Fruit fly (Drosophila melanogaster) whole organism, embryonic: ENCODE data around the gene Rack1.
A peak's percentile ranks its signal among the peaks of the same experiment; 100 is the strongest.

Source experiments
- Blimp-1 ChIP-seq: fragments of 200-800 bp; sonication (Bioruptor generic); optimal IDR thresholded peaks from 3 replicates; lab custom pipeline; 2018; ENCODE audit warnings: missing biosample characterization, missing genetic modification characterization, mild to moderate bottlenecking, moderate library complexity, missing genetic modification reagents
- Bteb2 ChIP-seq: fragments of 200-800 bp; sonication (Bioruptor generic); optimal IDR thresholded peaks from 2 replicates; lab custom pipeline; 2016; ENCODE audit warnings: missing biosample characterization, missing genetic modification characterization
- CG11085 ChIP-seq: fragments of 200-800 bp; sonication (Bioruptor generic); IDR thresholded peaks from 2 replicates; pipeline ENCODE4 v1.3.6; 2022; ENCODE audit warnings: missing biosample characterization, missing genetic modification characterization
- CG11695 ChIP-seq: fragments of 200-800 bp; sonication (Bioruptor generic); IDR thresholded peaks from 3 replicates; pipeline ENCODE4 v1.3.6; 2022; ENCODE audit warnings: missing biosample characterization, missing genetic modification characterization
- CG11696 ChIP-seq: fragments of 200-800 bp; sonication (Bioruptor generic); IDR thresholded peaks from 2 replicates; pipeline ENCODE4 v1.3.6; 2022; ENCODE audit warnings: missing biosample characterization, missing genetic modification characterization
- CG12219 ChIP-seq: fragments of 200-800 bp; sonication (Bioruptor generic); optimal IDR thresholded peaks from 3 replicates; lab custom pipeline; 2018; ENCODE audit warnings: missing biosample characterization, mild to moderate bottlenecking, missing genetic modification characterization
- CG13296 ChIP-seq: fragments of 200-800 bp; sonication (Bioruptor generic); optimal IDR thresholded peaks from 3 replicates; lab custom pipeline; 2018; ENCODE audit warnings: missing biosample characterization, mild to moderate bottlenecking, missing genetic modification characterization
- CG31441 ChIP-seq: fragments of 200-800 bp; sonication (Bioruptor generic); IDR thresholded peaks from 2 replicates; pipeline ENCODE4 v1.3.6; 2022; ENCODE audit warnings: missing biosample characterization, missing genetic modification characterization
- CG33213 ChIP-seq: fragments of 200-800 bp; sonication (Bioruptor generic); optimal IDR thresholded peaks from 3 replicates; lab custom pipeline; 2016; ENCODE audit warnings: missing biosample characterization, missing genetic modification characterization
- CG4360 ChIP-seq: fragments of 200-800 bp; sonication (Bioruptor generic); IDR thresholded peaks from 2 replicates; pipeline ENCODE4 v1.3.6; 2022; ENCODE audit warnings: missing biosample characterization, missing genetic modification characterization
- CG5245 ChIP-seq: fragments of 200-800 bp; sonication (Bioruptor generic); optimal IDR thresholded peaks from 3 replicates; lab custom pipeline; 2016; ENCODE audit warnings: missing biosample characterization, missing genetic modification characterization
- CG6654 ChIP-seq: fragments of 200-800 bp; sonication (Bioruptor generic); optimal IDR thresholded peaks from 2 replicates; lab custom pipeline; 2017; ENCODE audit warnings: missing biosample characterization, mild to moderate bottlenecking, missing genetic modification characterization
- CG6791 ChIP-seq: fragments of 200-800 bp; sonication (Bioruptor generic); IDR thresholded peaks from 3 replicates; pipeline ENCODE4 v1.3.6; 2022; ENCODE audit warnings: missing biosample characterization, missing genetic modification characterization; ENCODE audit not compliant: partially characterized antibody
- CG9932 ChIP-seq: fragments of 200-800 bp; sonication (Bioruptor generic); IDR thresholded peaks from 2 replicates; pipeline ENCODE4 v1.3.6; 2022; ENCODE audit warnings: missing biosample characterization, missing genetic modification characterization
- D19B ChIP-seq: fragments of 200-800 bp; sonication (Bioruptor generic); optimal IDR thresholded peaks from 2 replicates; lab custom pipeline; 2017; ENCODE audit warnings: missing biosample characterization, mild to moderate bottlenecking, missing genetic modification characterization
- Deaf1 ChIP-seq: fragments of 200-800 bp; optimal IDR thresholded peaks from 3 replicates; lab custom pipeline; 2019; ENCODE audit warnings: missing biosample characterization, mild to moderate bottlenecking, missing genetic modification characterization, moderate library complexity
- Dfd ChIP-seq, 2 experiments: fragments of >200 bp; optimal IDR thresholded peaks; 2 replicates each; lab custom pipeline; 2017; ENCODE audit warnings: missing biosample characterization in 2 of 2, missing genetic modification characterization in 2 of 2
- Ets65A ChIP-seq: fragments of 200-800 bp; sonication (Bioruptor generic); peaks from one replicate; lab custom pipeline; 2016; ENCODE audit warnings: missing biosample characterization, missing genetic modification characterization
- Fer3 ChIP-seq: fragments of 200-800 bp; sonication (Bioruptor generic); optimal IDR thresholded peaks from 2 replicates; lab custom pipeline; 2018; ENCODE audit warnings: missing biosample characterization, mild to moderate bottlenecking, missing genetic modification characterization, moderate library complexity
- Kr ChIP-seq: fragments of 200-800 bp; sonication (Bioruptor generic); optimal IDR thresholded peaks from 2 replicates; lab custom pipeline; 2017; ENCODE audit warnings: missing biosample characterization, mild to moderate bottlenecking, missing genetic modification characterization
- Med ChIP-seq: fragments of 200-800 bp; sonication (Bioruptor generic); peaks from one replicate; lab custom pipeline; 2016; ENCODE audit warnings: missing biosample characterization, missing genetic modification characterization, mild to moderate bottlenecking, inconsistent platforms, moderate library complexity
- Mes4 ChIP-seq: fragments of 200-800 bp; sonication (Bioruptor generic); optimal IDR thresholded peaks from 2 replicates; lab custom pipeline; 2016; ENCODE audit warnings: missing biosample characterization, missing genetic modification characterization
- Mrtf ChIP-seq: fragments of 200-800 bp; sonication (Bioruptor generic); IDR thresholded peaks from 3 replicates; pipeline ENCODE4 v1.3.6; 2022; ENCODE audit warnings: missing biosample characterization, missing genetic modification characterization
- Oli ChIP-seq: fragments of 200-800 bp; sonication (Bioruptor generic); optimal IDR thresholded peaks from 2 replicates; lab custom pipeline; 2018; ENCODE audit warnings: missing biosample characterization, mild to moderate bottlenecking, missing genetic modification characterization, moderate library complexity
- Optix ChIP-seq: fragments of 200-800 bp; sonication (Bioruptor generic); IDR thresholded peaks from 3 replicates; pipeline ENCODE4 v1.3.6; 2022; ENCODE audit warnings: missing biosample characterization, missing genetic modification characterization
- Trl ChIP-seq, 3 experiments: fragments of >200 bp in 2 of 3; fragments of 200-800 bp in 1 of 3; sonication (Bioruptor generic) in 1 of 3; optimal IDR thresholded peaks; 2 replicates in 1 of 3; 3 replicates in 2 of 3; lab custom pipeline; 2016 to 2017; ENCODE audit warnings: missing biosample characterization in 1 of 3, missing genetic modification characterization in 1 of 3
- Xbp1 ChIP-seq: fragments of 200-800 bp; sonication (Bioruptor generic); optimal IDR thresholded peaks from 3 replicates; lab custom pipeline; 2016; ENCODE audit warnings: missing biosample characterization, mild to moderate bottlenecking, missing genetic modification characterization
- ab ChIP-seq: fragments of 200-800 bp; sonication (Bioruptor generic); optimal IDR thresholded peaks from 2 replicates; lab custom pipeline; 2016; ENCODE audit warnings: missing biosample characterization, missing genetic modification characterization
- abd-A ChIP-seq: fragments of 200-800 bp; sonication (Bioruptor generic); optimal IDR thresholded peaks from 3 replicates; lab custom pipeline; 2019; ENCODE audit warnings: missing biosample characterization, mild to moderate bottlenecking, missing genetic modification characterization, moderate library complexity
- ara ChIP-seq: fragments of 200-800 bp; sonication (Bioruptor generic); IDR thresholded peaks from 2 replicates; pipeline ENCODE4 v1.3.6; 2022; ENCODE audit warnings: missing biosample characterization, missing genetic modification characterization
- bab2 ChIP-seq: fragments of 200-800 bp; sonication (Bioruptor generic); optimal IDR thresholded peaks from 2 replicates; lab custom pipeline; 2016; ENCODE audit warnings: missing biosample characterization, missing genetic modification characterization
- btn ChIP-seq: fragments of 200-800 bp; sonication (Bioruptor generic); optimal IDR thresholded peaks from 2 replicates; lab custom pipeline; 2016; ENCODE audit warnings: missing biosample characterization, missing genetic modification characterization
- cg ChIP-seq: fragments of 200-800 bp; sonication (Bioruptor generic); optimal IDR thresholded peaks from 3 replicates; lab custom pipeline; 2019; ENCODE audit warnings: missing biosample characterization, mild to moderate bottlenecking, missing genetic modification characterization, moderate library complexity
- cwo ChIP-seq: fragments of 200-800 bp; sonication (Bioruptor generic); optimal IDR thresholded peaks from 3 replicates; lab custom pipeline; 2017; ENCODE audit warnings: missing biosample characterization, missing genetic modification characterization, mild to moderate bottlenecking, moderate library complexity, missing genetic modification reagents
- ems ChIP-seq: fragments of 200-800 bp; sonication (Bioruptor generic); optimal IDR thresholded peaks from 3 replicates; lab custom pipeline; 2016; ENCODE audit warnings: missing biosample characterization, missing genetic modification characterization
- esg ChIP-seq: fragments of 200-800 bp; sonication (Bioruptor generic); conservative IDR thresholded peaks from 2 replicates; pipeline ENCODE4 v1.3.6; 2022; ENCODE audit warnings: missing biosample characterization, missing genetic modification characterization
- ewg ChIP-seq: fragments of 200-800 bp; sonication (Bioruptor generic); optimal IDR thresholded peaks from 3 replicates; lab custom pipeline; 2017; ENCODE audit warnings: mild to moderate bottlenecking, missing biosample characterization, missing genetic modification reagents, missing genetic modification characterization
- fd3F ChIP-seq: fragments of 200-800 bp; sonication (Bioruptor generic); optimal IDR thresholded peaks from 2 replicates; lab custom pipeline; 2018; ENCODE audit warnings: missing biosample characterization, mild to moderate bottlenecking, missing genetic modification characterization, moderate library complexity
- gt ChIP-seq: fragments of 200-800 bp; sonication (Bioruptor generic); IDR thresholded peaks from 2 replicates; pipeline ENCODE4 v1.3.6; 2022; ENCODE audit warnings: missing biosample characterization, missing genetic modification characterization
- knrl ChIP-seq: fragments of 200-800 bp; sonication (Bioruptor generic); IDR thresholded peaks from 3 replicates; pipeline ENCODE4 v1.3.6; 2022; ENCODE audit warnings: missing biosample characterization, missing genetic modification characterization; ENCODE audit not compliant: partially characterized antibody
- lilli ChIP-seq: fragments of 200-800 bp; sonication (Bioruptor generic); optimal IDR thresholded peaks from 3 replicates; lab custom pipeline; 2016; ENCODE audit warnings: missing biosample characterization, missing genetic modification characterization
- maf-S ChIP-seq: fragments of 200-800 bp; sonication (Bioruptor generic); optimal IDR thresholded peaks from 2 replicates; lab custom pipeline; 2016; ENCODE audit warnings: missing biosample characterization, missing genetic modification characterization
- nerfin-1 ChIP-seq: fragments of 200-800 bp; sonication (Bioruptor generic); optimal IDR thresholded peaks from 3 replicates; lab custom pipeline; 2019; ENCODE audit warnings: missing biosample characterization, mild to moderate bottlenecking, missing genetic modification characterization, moderate library complexity
- nmo ChIP-seq: fragments of 200-800 bp; sonication (Bioruptor generic); optimal IDR thresholded peaks from 2 replicates; lab custom pipeline; 2018; ENCODE audit warnings: missing biosample characterization, mild to moderate bottlenecking, missing genetic modification characterization, moderate library complexity
- onecut ChIP-seq: fragments of 200-800 bp; sonication (Bioruptor generic); IDR thresholded peaks from 2 replicates; pipeline ENCODE4 v1.3.6; 2022; ENCODE audit warnings: missing biosample characterization, missing genetic modification characterization
- pho ChIP-seq: fragments of 200-800 bp; sonication (Bioruptor generic); optimal IDR thresholded peaks from 2 replicates; lab custom pipeline; 2016; ENCODE audit warnings: missing biosample characterization, missing genetic modification characterization
- psq ChIP-seq: fragments of 200-800 bp; sonication (Bioruptor generic); optimal IDR thresholded peaks from 2 replicates; lab custom pipeline; 2017; ENCODE audit warnings: missing biosample characterization, missing genetic modification characterization
- sisA ChIP-seq: fragments of 200-800 bp; sonication (Bioruptor generic); IDR thresholded peaks from 2 replicates; pipeline ENCODE4 v1.3.6; 2022; ENCODE audit warnings: missing biosample characterization, missing genetic modification characterization
- slbo ChIP-seq: fragments of 200-800 bp; sonication (Bioruptor generic); IDR thresholded peaks from 2 replicates; pipeline ENCODE4 v1.3.6; 2022; ENCODE audit warnings: missing biosample characterization, missing genetic modification characterization
- so ChIP-seq: fragments of 200-800 bp; sonication (Bioruptor generic); IDR thresholded peaks from 3 replicates; pipeline ENCODE4 v1.3.6; 2022; ENCODE audit warnings: missing biosample characterization, missing genetic modification characterization
- sqz ChIP-seq: fragments of 200-800 bp; sonication (Bioruptor generic); optimal IDR thresholded peaks from 3 replicates; lab custom pipeline; 2018; ENCODE audit warnings: missing biosample characterization, mild to moderate bottlenecking, missing genetic modification characterization
- ttk ChIP-seq: fragments of 200-800 bp; sonication (Bioruptor generic); IDR thresholded peaks from 2 replicates; pipeline ENCODE4 v2.1.2; 2022; ENCODE audit warnings: missing biosample characterization, missing genetic modification characterization

Rack1 gene

DNA sequence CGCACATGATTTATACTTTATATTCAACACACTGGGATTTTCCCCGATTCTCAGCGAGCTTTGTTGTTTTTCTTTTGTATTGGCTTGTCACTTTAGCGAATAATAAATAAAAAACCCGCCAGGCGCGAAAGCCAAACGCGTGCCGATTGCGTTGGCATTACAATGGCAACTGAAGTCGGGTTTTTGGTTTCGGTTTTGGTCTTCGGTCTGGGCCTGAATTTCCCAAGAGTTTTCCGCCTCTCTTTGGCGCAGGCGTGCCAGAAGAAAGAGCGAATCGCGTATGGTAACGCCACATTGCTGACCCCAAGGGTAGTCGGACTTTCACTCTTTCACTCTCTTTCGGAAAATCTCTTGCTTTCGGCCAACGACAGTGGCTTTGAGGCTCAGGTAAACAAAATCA is 28.0 kb upstream of the Rack1 start, which contains the start of gene CG14535:
Gene CG14535, minus strand, starts transcription at position 368 of the 400 bp plus-strand sequence.
- no peak for TF ChIP-seq ttk (GFP tag; lab: Robert Waterston, UW)
- TF ChIP-seq slbo: no peak
- TF ChIP-seq Xbp1 (GFP tag; lab: Kevin White, UChicago): no peak
- no peak for TF ChIP-seq fd3F (GFP tag; lab: Kevin White, UChicago)
- TF ChIP-seq psq (GFP tag; lab: Kevin White, UChicago): no peak
- no peak for TF ChIP-seq Mrtf
- TF ChIP-seq Optix (GFP tag; lab: Robert Waterston, UW): no peak
- no peak for TF ChIP-seq CG4360 (GFP tag; lab: Robert Waterston, UW)
- TF ChIP-seq CG11085: no peak
- no peak for TF ChIP-seq CG12219 (GFP tag; lab: Kevin White, UChicago)
- no peak for TF ChIP-seq sisA
- TF ChIP-seq sqz (GFP tag; lab: Kevin White, UChicago): peak; percentile 29
- TF ChIP-seq knrl: no peak
- TF ChIP-seq Deaf1: peak; percentile 95
- TF ChIP-seq Oli (tag; lab: Kevin White, UChicago): no peak
- TF ChIP-seq CG9932 (GFP tag; lab: Robert Waterston, UW): no peak
- no peak for TF ChIP-seq Dfd (GFP tag; optimal IDR thresholded peaks at IDR 0.05; lab: Kevin White, UChicago)
- no peak for TF ChIP-seq ara (GFP tag; lab: Robert Waterston, UW)
- peak; percentile 84 for TF ChIP-seq ewg (GFP tag; lab: Kevin White, UChicago)
- no peak for TF ChIP-seq Mes4 (GFP tag; lab: Kevin White, UChicago)
- TF ChIP-seq Med: peak; percentile 17
- TF ChIP-seq gt (GFP tag; lab: Robert Waterston, UW): no peak
- no peak for TF ChIP-seq Kr (GFP tag; lab: Kevin White, UChicago)
- peak; percentile 31 to 69 for TF ChIP-seq Trl (optimal IDR thresholded peaks at IDR 0.05; lab: Kevin White, UChicago)
- TF ChIP-seq Trl (GFP tag; optimal IDR thresholded peaks at IDR 0.05; lab: Kevin White, UChicago): no peak
- no peak for TF ChIP-seq nmo
- peak; percentile 53 for TF ChIP-seq Ets65A (GFP tag; lab: Kevin White, UChicago)
- no peak for TF ChIP-seq CG5245 (GFP tag; lab: Kevin White, UChicago)
- no peak for TF ChIP-seq CG11696
- no peak for TF ChIP-seq Bteb2 (GFP tag; lab: Kevin White, UChicago)
- TF ChIP-seq btn (GFP tag; lab: Kevin White, UChicago): no peak
- TF ChIP-seq nerfin-1 (tag; lab: Kevin White, UChicago): peak; percentile 13
- TF ChIP-seq lilli (GFP tag; lab: Kevin White, UChicago): no peak
- TF ChIP-seq D19B (GFP tag; lab: Kevin White, UChicago): no peak
- TF ChIP-seq pho (GFP tag; lab: Kevin White, UChicago): no peak
- no peak for TF ChIP-seq maf-S (GFP tag; lab: Kevin White, UChicago)
- no peak for TF ChIP-seq ab (GFP tag; lab: Kevin White, UChicago)
- TF ChIP-seq CG13296: no peak
- TF ChIP-seq CG6654 (GFP tag; lab: Kevin White, UChicago): no peak
- TF ChIP-seq esg (GFP tag; lab: Robert Waterston, UW): no peak
- no peak for TF ChIP-seq onecut (GFP tag; lab: Robert Waterston, UW)
- TF ChIP-seq cg: peak; percentile 6
- TF ChIP-seq ems (GFP tag; lab: Kevin White, UChicago): no peak
- TF ChIP-seq abd-A (tag; lab: Kevin White, UChicago): peak; percentile 66
- peak; percentile 59 for TF ChIP-seq Blimp-1
- TF ChIP-seq bab2 (GFP tag; lab: Kevin White, UChicago): no peak
- TF ChIP-seq so (GFP tag; lab: Robert Waterston, UW): no peak
- no peak for TF ChIP-seq CG6791 (GFP tag; lab: Robert Waterston, UW)
- no peak for TF ChIP-seq CG31441 (GFP tag; lab: Robert Waterston, UW)
- no peak for TF ChIP-seq Fer3
- no peak for TF ChIP-seq CG33213 (GFP tag; lab: Kevin White, UChicago)
- TF ChIP-seq CG11695 (GFP tag; lab: Robert Waterston, UW): no peak
- no peak for TF ChIP-seq cwo (GFP tag; lab: Kevin White, UChicago)
